Worm (Caenorhabditis elegans) whole organism, L4 larva: ENCODE data around the gene nhr-93.

ENCODE experiments used
- F10B5.3 ChIP-seq: sonication (generic microtip); optimal IDR thresholded peaks from 2 replicates; lab custom pipeline; 2016; ENCODE audit warnings: mild to moderate bottlenecking, missing genetic modification characterization, missing compliant biosample characterization
- F44E2.7 ChIP-seq: fragments of 200-800 bp; sonication (Bioruptor generic); IDR thresholded peaks from 2 replicates; pipeline ENCODE4 v2.1.2; 2022; ENCODE audit warnings: missing genetic modification characterization, missing compliant biosample characterization
- T26A8.4 ChIP-seq: fragments of 200-800 bp; sonication (Bioruptor generic); IDR thresholded peaks from 2 replicates; pipeline ENCODE4 v1.3.6; 2022; ENCODE audit warnings: missing genetic modification characterization, missing compliant biosample characterization
- Y48G9A.11 ChIP-seq: fragments of 200-800 bp; sonication (Bioruptor generic); IDR thresholded peaks from 2 replicates; pipeline ENCODE4 v1.3.6; 2022; ENCODE audit warnings: missing genetic modification reagents, missing genetic modification characterization, missing compliant biosample characterization
- ZK337.2 ChIP-seq: fragments of 200-800 bp; sonication (Bioruptor generic); IDR thresholded peaks from 2 replicates; pipeline ENCODE4 v1.3.6; 2022; ENCODE audit warnings: missing genetic modification reagents, missing genetic modification characterization, missing compliant biosample characterization
- ama-1 ChIP-seq: fragments of 150-350 bp; optimal IDR thresholded peaks from 2 replicates; lab custom pipeline; 2014; ENCODE audit warnings: inconsistent platforms, mixed read lengths
- attf-4 ChIP-seq: sonication (generic microtip); optimal IDR thresholded peaks from 3 replicates; lab custom pipeline; 2017; ENCODE audit warnings: missing biosample characterization, missing genetic modification characterization
- ceh-20 ChIP-seq: fragments of 200-800 bp; sonication (Bioruptor generic); IDR thresholded peaks from 2 replicates; pipeline ENCODE4 v1.3.6; 2022; ENCODE audit warnings: missing genetic modification reagents, missing genetic modification characterization, missing compliant biosample characterization
- ceh-28 ChIP-seq: fragments of 150-350 bp; optimal IDR thresholded peaks from 2 replicates; lab custom pipeline; 2014; ENCODE audit warnings: missing biosample characterization, missing genetic modification reagents, missing genetic modification characterization
- ceh-32 ChIP-seq: sonication (generic microtip); optimal IDR thresholded peaks from 2 replicates; lab custom pipeline; 2016; ENCODE audit warnings: mild to moderate bottlenecking, missing genetic modification characterization, missing compliant biosample characterization; ENCODE audit not compliant: poor library complexity
- ceh-44 ChIP-seq: fragments of 200-800 bp; sonication (Bioruptor generic); IDR thresholded peaks from 2 replicates; pipeline ENCODE4 v1.3.6; 2022; ENCODE audit warnings: missing genetic modification reagents, missing genetic modification characterization, missing compliant biosample characterization
- ceh-82 ChIP-seq: sonication (generic microtip); optimal IDR thresholded peaks from 2 replicates; lab custom pipeline; 2017; ENCODE audit warnings: missing biosample characterization, missing genetic modification characterization
- ces-1 ChIP-seq: fragments of 150-350 bp; sonication (generic microtip); optimal IDR thresholded peaks from 4 replicates; lab custom pipeline; 2014; ENCODE audit warnings: missing biosample characterization, missing genetic modification reagents, missing genetic modification characterization
- dmd-6 ChIP-seq: fragments of 200-800 bp; sonication (Bioruptor generic); IDR thresholded peaks from 2 replicates; pipeline ENCODE4 v1.3.6; 2022; ENCODE audit warnings: missing genetic modification reagents, missing genetic modification characterization, missing compliant biosample characterization
- dpl-1 ChIP-seq: fragments of 150-350 bp; optimal IDR thresholded peaks from 2 replicates; lab custom pipeline; 2014; ENCODE audit warnings: missing biosample characterization, missing genetic modification reagents, missing genetic modification characterization
- egl-27 ChIP-seq: sonication (generic microtip); optimal IDR thresholded peaks from 3 replicates; lab custom pipeline; 2017; ENCODE audit warnings: missing biosample characterization, missing genetic modification reagents, missing genetic modification characterization
- fos-1 ChIP-seq: fragments of 150-350 bp; optimal IDR thresholded peaks from 2 replicates; lab custom pipeline; 2014; ENCODE audit warnings: missing biosample characterization, missing genetic modification characterization
- gei-8 ChIP-seq: fragments of 200-800 bp; sonication (Bioruptor generic); optimal IDR thresholded peaks from 2 replicates; lab custom pipeline; 2018; ENCODE audit warnings: mild to moderate bottlenecking, missing genetic modification characterization, missing compliant biosample characterization
- lim-7 ChIP-seq: fragments of 200-800 bp; sonication (Bioruptor generic); IDR thresholded peaks from 2 replicates; pipeline ENCODE4 v1.3.6; 2022; ENCODE audit warnings: missing genetic modification characterization, missing compliant biosample characterization
- lin-13 ChIP-seq: fragments of 150-350 bp; optimal IDR thresholded peaks from 2 replicates; lab custom pipeline; 2014; ENCODE audit warnings: missing biosample characterization, missing genetic modification reagents, missing genetic modification characterization
- lin-39 ChIP-seq: fragments of 150-350 bp; optimal IDR thresholded peaks from 2 replicates; lab custom pipeline; 2014; ENCODE audit warnings: missing biosample characterization, missing genetic modification reagents, missing genetic modification characterization
- mdt-29 ChIP-seq: fragments of 200-800 bp; sonication (Bioruptor generic); IDR thresholded peaks from 2 replicates; pipeline ENCODE4 v1.3.6; 2022; ENCODE audit warnings: missing genetic modification reagents, missing genetic modification characterization, missing compliant biosample characterization
- mes-2 ChIP-seq: sonication (generic microtip); optimal IDR thresholded peaks from 2 replicates; lab custom pipeline; 2016; ENCODE audit warnings: missing genotype, mild to moderate bottlenecking, missing genetic modification characterization, missing compliant biosample characterization; ENCODE audit not compliant: poor library complexity, severe bottlenecking
- nhr-41 ChIP-seq: fragments of 200-800 bp; sonication (Bioruptor generic); IDR thresholded peaks from 2 replicates; pipeline ENCODE4 v1.3.6; 2022; ENCODE audit warnings: missing genetic modification reagents, missing genetic modification characterization, missing compliant biosample characterization
- nhr-6 ChIP-seq: fragments of 150-350 bp; optimal IDR thresholded peaks from 2 replicates; lab custom pipeline; 2014; ENCODE audit warnings: missing biosample characterization, missing genetic modification characterization
- nhr-76 ChIP-seq: fragments of 150-350 bp; optimal IDR thresholded peaks from 2 replicates; lab custom pipeline; 2014; ENCODE audit warnings: missing biosample characterization, missing genetic modification characterization
- php-3 ChIP-seq: fragments of 200-800 bp; sonication (Bioruptor generic); IDR thresholded peaks from 2 replicates; pipeline ENCODE4 v1.3.6; 2022; ENCODE audit warnings: missing genetic modification reagents, missing genetic modification characterization, missing compliant biosample characterization
- pqm-1 ChIP-seq: sonication (generic microtip); optimal IDR thresholded peaks from 2 replicates; lab custom pipeline; 2017; ENCODE audit warnings: missing biosample characterization, missing genetic modification characterization
- rbr-2 ChIP-seq: sonication (generic microtip); optimal IDR thresholded peaks from 2 replicates; lab custom pipeline; 2016; ENCODE audit warnings: missing genotype, missing genetic modification characterization, missing compliant biosample characterization
- saeg-2 ChIP-seq: fragments of 200-800 bp; sonication (Bioruptor generic); IDR thresholded peaks from 2 replicates; pipeline ENCODE4 v1.3.6; 2022; ENCODE audit warnings: missing genetic modification reagents, missing genetic modification characterization, missing compliant biosample characterization
- sdz-12 ChIP-seq: fragments of 200-800 bp; sonication (Bioruptor generic); optimal IDR thresholded peaks from 2 replicates; lab custom pipeline; 2018; ENCODE audit warnings: mild to moderate bottlenecking, missing genetic modification characterization, missing compliant biosample characterization
- set-16 ChIP-seq: fragments of 200-800 bp; sonication (Bioruptor generic); IDR thresholded peaks from 2 replicates; pipeline ENCODE4 v1.3.6; 2022; ENCODE audit warnings: missing genetic modification reagents, missing genetic modification characterization, missing compliant biosample characterization
- spr-1 ChIP-seq: sonication (generic microtip); optimal IDR thresholded peaks from 2 replicates; lab custom pipeline; 2016; ENCODE audit warnings: mild to moderate bottlenecking, missing genetic modification characterization, missing compliant biosample characterization
- spr-3 ChIP-seq: fragments of 200-800 bp; sonication (Bioruptor generic); optimal IDR thresholded peaks from 2 replicates; lab custom pipeline; 2018; ENCODE audit warnings: mild to moderate bottlenecking, missing genetic modification characterization, missing compliant biosample characterization
- unc-130 ChIP-seq: sonication (generic microtip); optimal IDR thresholded peaks from 2 replicates; lab custom pipeline; 2016; ENCODE audit warnings: missing genetic modification reagents, missing genetic modification characterization, missing compliant biosample characterization
- unc-39 ChIP-seq: sonication (generic microtip); optimal IDR thresholded peaks from 2 replicates; lab custom pipeline; 2017; ENCODE audit warnings: missing biosample characterization, missing genetic modification characterization
- unc-62 ChIP-seq, 3 experiments: fragments of 150-350 bp in 1 of 3; sonication (generic microtip); optimal IDR thresholded peaks in 2 of 3; peaks in 1 of 3; 1 replicate in 1 of 3; 2 replicates in 2 of 3; lab custom pipeline; 2014 to 2017; ENCODE audit warnings: missing biosample characterization in 3 of 3, missing genetic modification characterization in 3 of 3, missing genetic modification reagents in 3 of 3, missing genotype in 1 of 3
- zag-1 ChIP-seq: fragments of 150-350 bp; optimal IDR thresholded peaks from 2 replicates; lab custom pipeline; 2014; ENCODE audit warnings: missing biosample characterization, missing genetic modification characterization
- zip-11 ChIP-seq: fragments of 200-800 bp; sonication (Bioruptor generic); IDR thresholded peaks from 2 replicates; pipeline ENCODE4 v1.3.6; 2022; ENCODE audit warnings: missing genetic modification characterization, missing compliant biosample characterization

nhr-93 gene

ce11 chrV:3551765-3552164 is 13.6 kb upstream of the nhr-93 start, which contains the start of gene grl-28:
TSS of gene grl-28 (minus strand) at chrV:3551865.
- TF ChIP-seq lin-39 (tag; lab: Kevin White, UChicago) (no peak), unc-39 (tag; lab: Kevin White, UChicago) (no peak), lim-7 (GFP tag; lab: Robert Waterston, UW) (no peak), rbr-2 (tag; lab: Kevin White, UChicago) (no peak), zag-1 (tag; lab: Kevin White, UChicago) (no peak), attf-4 (tag; lab: Kevin White, UChicago) (no peak), ceh-44 (GFP tag; lab: Robert Waterston, UW) (no peak), ces-1 (GFP tag; lab: Kevin White, UChicago) (no peak), lin-13 (GFP tag; lab: Kevin White, UChicago) (no peak), F10B5.3 (tag; lab: Kevin White, UChicago) (no peak), F44E2.7 (GFP tag; lab: Robert Waterston, UW) (no peak), pqm-1 (tag; lab: Kevin White, UChicago) (no peak), dpl-1 (GFP tag; lab: Kevin White, UChicago) (no peak), spr-1 (tag; lab: Kevin White, UChicago) (no peak), ceh-82 (tag; lab: Kevin White, UChicago) (no peak), fos-1 (tag; lab: Kevin White, UChicago) (no peak), egl-27 (no peak), T26A8.4 (no peak), saeg-2 (GFP tag; lab: Robert Waterston, UW) (no peak), sdz-12 (no peak)
- TF ChIP-seq, all 104 proteins: peak for 0

- TF ChIP-seq unc-130 (no peak), unc-62 (GFP tag; optimal IDR thresholded peaks at IDR 0.05 in 1 of 2; lab: Kevin White, UChicago) (no peak), unc-62 (tag; optimal IDR thresholded peaks at IDR 0.05; lab: Kevin White, UChicago) (no peak), ama-1 (lab: Kevin White, UChicago) (no peak), F10B5.3 (tag; lab: Kevin White, UChicago) (no peak), ceh-20 (GFP tag; lab: Robert Waterston, UW) (no peak), lin-13 (GFP tag; lab: Kevin White, UChicago) (no peak), pqm-1 (tag; lab: Kevin White, UChicago) (no peak), nhr-6 (tag; lab: Kevin White, UChicago) (no peak), mes-2 (no peak), ZK337.2 (no peak), gei-8 (GFP tag; lab: Kevin White, UChicago) (no peak), set-16 (GFP tag; lab: Robert Waterston, UW) (no peak), dmd-6 (no peak), mdt-29 (GFP tag; lab: Robert Waterston, UW) (no peak), lin-39 (tag; lab: Kevin White, UChicago) (no peak), ceh-32 (tag; lab: Kevin White, UChicago) (no peak), nhr-76 (tag; lab: Kevin White, UChicago) (no peak), ceh-28 (no peak), spr-3 (GFP tag; lab: Kevin White, UChicago) (no peak)
Observed at ce11 chrV:3549553-3549952, 11.3 kb upstream of the nhr-93 start, which contains the start of gene sri-21. TSS of gene sri-21 (plus strand) at chrV:3549853.

- TF ChIP-seq zip-11 (GFP tag; lab: Robert Waterston, UW) = no peak
- no peak for TF ChIP-seq Y48G9A.11 (GFP tag; lab: Robert Waterston, UW)
- TF ChIP-seq php-3 (GFP tag; lab: Robert Waterston, UW) = no peak
- TF ChIP-seq nhr-41 (GFP tag; lab: Robert Waterston, UW) = no peak
- TF ChIP-seq, all 104 proteins: peak for 0
Observed at ce11 chrV:3548798-3549197, 10.6 kb upstream of the nhr-93 start, which contains the start of gene srw-130. TSS of gene srw-130 (minus strand) at chrV:3548898.
